Fruit fly (Drosophila melanogaster) whole organism, embryonic: ENCODE results near the gene CG16964.
A peak's percentile ranks its signal among the peaks of the same experiment; 100 is the strongest.

Source experiments
- Ada2b ChIP-seq: fragments of 200-800 bp; sonication (Bioruptor generic); IDR thresholded peaks from 2 replicates; pipeline ENCODE4 v1.3.6; 2022; ENCODE audit warnings: missing biosample characterization, missing genetic modification characterization
- C15 ChIP-seq: fragments of 200-800 bp; sonication (Bioruptor generic); IDR thresholded peaks from 3 replicates; pipeline ENCODE4 v1.3.6; 2022; ENCODE audit warnings: missing biosample characterization, missing genetic modification characterization
- CG10147 ChIP-seq: fragments of 200-800 bp; sonication (Bioruptor generic); optimal IDR thresholded peaks from 2 replicates; lab custom pipeline; 2019; ENCODE audit warnings: missing biosample characterization, mild to moderate bottlenecking, missing genetic modification characterization, moderate library complexity
- CG10209 ChIP-seq: fragments of 200-800 bp; sonication (Bioruptor generic); optimal IDR thresholded peaks from 3 replicates; lab custom pipeline; 2017; ENCODE audit warnings: missing biosample characterization, mild to moderate bottlenecking, missing genetic modification characterization, missing genetic modification reagents
- CG10321 ChIP-seq: fragments of 200-800 bp; sonication (Bioruptor generic); IDR thresholded peaks from 2 replicates; pipeline ENCODE4 v1.3.6; 2022; ENCODE audit warnings: missing biosample characterization, missing genetic modification characterization
- CG10366 ChIP-seq: fragments of 200-800 bp; sonication (Bioruptor generic); IDR thresholded peaks from 2 replicates; pipeline ENCODE4 v1.3.6; 2022; ENCODE audit warnings: missing biosample characterization, missing genetic modification characterization
- CG10431 ChIP-seq: fragments of 200-800 bp; sonication (Bioruptor generic); optimal IDR thresholded peaks from 3 replicates; lab custom pipeline; 2018; ENCODE audit warnings: missing biosample characterization, mild to moderate bottlenecking, missing genetic modification characterization
- CG10565 ChIP-seq: fragments of 200-800 bp; sonication (Bioruptor generic); optimal IDR thresholded peaks from 3 replicates; lab custom pipeline; 2016; ENCODE audit warnings: missing biosample characterization, mild to moderate bottlenecking, missing genetic modification characterization
- CG11085 ChIP-seq: fragments of 200-800 bp; sonication (Bioruptor generic); IDR thresholded peaks from 2 replicates; pipeline ENCODE4 v1.3.6; 2022; ENCODE audit warnings: missing biosample characterization, missing genetic modification characterization
- CG12236 ChIP-seq: fragments of 200-800 bp; sonication (Bioruptor generic); optimal IDR thresholded peaks from 2 replicates; lab custom pipeline; 2016; ENCODE audit warnings: missing biosample characterization, missing genetic modification characterization
- CG12391 ChIP-seq: fragments of 200-800 bp; sonication (Bioruptor generic); optimal IDR thresholded peaks from 3 replicates; lab custom pipeline; 2018; ENCODE audit warnings: missing biosample characterization, mild to moderate bottlenecking, missing genetic modification characterization, moderate library complexity
- CG15011 ChIP-seq: fragments of 200-800 bp; sonication (Bioruptor generic); optimal IDR thresholded peaks from 3 replicates; lab custom pipeline; 2018; ENCODE audit warnings: missing biosample characterization, mild to moderate bottlenecking, missing genetic modification characterization
- CG17802 ChIP-seq: fragments of 200-800 bp; sonication (Bioruptor generic); optimal IDR thresholded peaks from 2 replicates; lab custom pipeline; 2018; ENCODE audit warnings: missing biosample characterization, mild to moderate bottlenecking, missing genetic modification characterization, moderate library complexity
- CG2889 ChIP-seq: fragments of 200-800 bp; sonication (Bioruptor generic); IDR thresholded peaks from 3 replicates; pipeline ENCODE4 v1.3.6; 2022; ENCODE audit warnings: missing biosample characterization, missing genetic modification characterization
- CG32532 ChIP-seq: fragments of 200-800 bp; sonication (Bioruptor generic); IDR thresholded peaks from 2 replicates; pipeline ENCODE4 v1.3.6; 2022; ENCODE audit warnings: missing biosample characterization, missing genetic modification characterization
- CG3726 ChIP-seq: fragments of 200-800 bp; sonication (Bioruptor generic); IDR thresholded peaks from 3 replicates; pipeline ENCODE4, ENCODE4 v1.3.6; 2022; ENCODE audit warnings: missing biosample characterization, missing genetic modification characterization
- CG4360 ChIP-seq: fragments of 200-800 bp; sonication (Bioruptor generic); IDR thresholded peaks from 2 replicates; pipeline ENCODE4 v1.3.6; 2022; ENCODE audit warnings: missing biosample characterization, missing genetic modification characterization
- CG43689 ChIP-seq: fragments of 200-800 bp; sonication (Bioruptor generic); IDR thresholded peaks from 2 replicates; pipeline ENCODE4 v1.3.6; 2022; ENCODE audit warnings: missing biosample characterization, missing genetic modification characterization
- CG5953 ChIP-seq: fragments of 200-800 bp; sonication (Bioruptor generic); IDR thresholded peaks from 2 replicates; pipeline ENCODE4 v1.3.6; 2022; ENCODE audit warnings: missing biosample characterization, missing genetic modification characterization
- CG6854 ChIP-seq: fragments of 200-800 bp; sonication (Bioruptor generic); optimal IDR thresholded peaks from 3 replicates; lab custom pipeline; 2017; ENCODE audit warnings: missing biosample characterization, mild to moderate bottlenecking, missing genetic modification characterization
- CG9876 ChIP-seq: fragments of 200-800 bp; sonication (Bioruptor generic); optimal IDR thresholded peaks from 2 replicates; lab custom pipeline; 2016; ENCODE audit warnings: missing biosample characterization, missing genetic modification characterization
- CHES-1-like ChIP-seq: fragments of 200-800 bp; sonication (Bioruptor generic); optimal IDR thresholded peaks from 2 replicates; lab custom pipeline; 2016; ENCODE audit warnings: missing biosample characterization, missing genetic modification characterization
- Fer2 ChIP-seq: fragments of 200-800 bp; sonication (Bioruptor generic); optimal IDR thresholded peaks from 2 replicates; lab custom pipeline; 2018; ENCODE audit warnings: missing biosample characterization, mild to moderate bottlenecking, missing genetic modification characterization, moderate library complexity
- Gug ChIP-seq: fragments of 200-800 bp; sonication (Bioruptor generic); IDR thresholded peaks from 4 replicates; pipeline ENCODE4 v1.3.6; 2022; ENCODE audit warnings: missing biosample characterization, missing genetic modification characterization
- NFAT ChIP-seq: fragments of 200-800 bp; sonication (Bioruptor generic); IDR thresholded peaks from 2 replicates; pipeline ENCODE4 v1.3.6; 2022; ENCODE audit warnings: missing biosample characterization, missing genetic modification characterization
- Ssrp ChIP-seq: fragments of 200-800 bp; sonication (Bioruptor generic); optimal IDR thresholded peaks from 2 replicates; lab custom pipeline; 2018; ENCODE audit warnings: missing biosample characterization, mild to moderate bottlenecking, missing genetic modification characterization, moderate library complexity
- Tbp ChIP-seq: fragments of >200 bp; optimal IDR thresholded peaks from 2 replicates; lab custom pipeline; 2018; ENCODE audit warnings: missing biosample characterization, missing genetic modification characterization
- Usf ChIP-seq: fragments of 200-800 bp; sonication (Bioruptor generic); optimal IDR thresholded peaks from 2 replicates; lab custom pipeline; 2017; ENCODE audit warnings: missing genotype, missing biosample characterization, missing genetic modification characterization
- ac ChIP-seq: fragments of 200-800 bp; sonication (Bioruptor generic); optimal IDR thresholded peaks from 3 replicates; lab custom pipeline; 2017; ENCODE audit warnings: missing biosample characterization, mild to moderate bottlenecking, missing genetic modification characterization
- cas ChIP-seq: fragments of 200-800 bp; sonication (Bioruptor generic); IDR thresholded peaks from 2 replicates; pipeline ENCODE4 v1.3.6; 2022; ENCODE audit warnings: missing biosample characterization, missing genetic modification characterization
- da ChIP-seq: fragments of 200-800 bp; sonication (Bioruptor generic); optimal IDR thresholded peaks from 2 replicates; lab custom pipeline; 2016; ENCODE audit warnings: missing biosample characterization, missing genetic modification characterization
- dpn ChIP-seq, 2 experiments: fragments of 200-800 bp; sonication (Bioruptor generic); optimal IDR thresholded peaks; 3 replicates each; lab custom pipeline; 2016; ENCODE audit warnings: missing biosample characterization in 2 of 2, missing genetic modification characterization in 2 of 2
- eyg ChIP-seq: fragments of 200-800 bp; sonication (Bioruptor generic); optimal IDR thresholded peaks from 3 replicates; lab custom pipeline; 2016; ENCODE audit warnings: missing biosample characterization, missing genetic modification characterization
- gce ChIP-seq: fragments of 200-800 bp; sonication (Bioruptor generic); IDR thresholded peaks from 3 replicates; pipeline ENCODE4 v1.3.6; 2022; ENCODE audit warnings: missing biosample characterization, missing genetic modification characterization
- gcm ChIP-seq: fragments of 200-800 bp; sonication (Bioruptor generic); optimal IDR thresholded peaks from 2 replicates; lab custom pipeline; 2019; ENCODE audit warnings: missing biosample characterization, mild to moderate bottlenecking, missing genetic modification characterization, moderate library complexity
- gcm2 ChIP-seq: fragments of 200-800 bp; sonication (Bioruptor generic); optimal IDR thresholded peaks from 2 replicates; lab custom pipeline; 2016; ENCODE audit warnings: missing biosample characterization, missing genetic modification characterization
- grau ChIP-seq: fragments of 200-800 bp; optimal IDR thresholded peaks from 3 replicates; lab custom pipeline; 2019; ENCODE audit warnings: missing biosample characterization, mild to moderate bottlenecking, missing genetic modification characterization, moderate library complexity
- h ChIP-seq: fragments of >200 bp; optimal IDR thresholded peaks from 2 replicates; lab custom pipeline; 2017
- ken ChIP-seq: fragments of 200-800 bp; sonication (Bioruptor generic); IDR thresholded peaks from 3 replicates; pipeline ENCODE4 v1.3.6; 2022; ENCODE audit warnings: missing biosample characterization, missing genetic modification characterization
- knrl ChIP-seq: fragments of 200-800 bp; sonication (Bioruptor generic); IDR thresholded peaks from 3 replicates; pipeline ENCODE4 v1.3.6; 2022; ENCODE audit warnings: missing biosample characterization, missing genetic modification characterization; ENCODE audit not compliant: partially characterized antibody
- nerfin-1 ChIP-seq: fragments of 200-800 bp; sonication (Bioruptor generic); optimal IDR thresholded peaks from 3 replicates; lab custom pipeline; 2019; ENCODE audit warnings: missing biosample characterization, mild to moderate bottlenecking, missing genetic modification characterization, moderate library complexity
- nerfin-2 ChIP-seq: fragments of 200-800 bp; sonication (Bioruptor generic); IDR thresholded peaks from 2 replicates; pipeline ENCODE4 v1.3.6; 2022; ENCODE audit warnings: missing biosample characterization, missing genetic modification characterization; ENCODE audit not compliant: partially characterized antibody
- nom ChIP-seq: fragments of 200-800 bp; sonication (Bioruptor generic); optimal IDR thresholded peaks from 2 replicates; lab custom pipeline; 2017; ENCODE audit warnings: missing biosample characterization, missing genetic modification characterization, mild to moderate bottlenecking, moderate library complexity, missing genetic modification reagents
- odd ChIP-seq: fragments of 200-800 bp; sonication (Bioruptor generic); optimal IDR thresholded peaks from 2 replicates; lab custom pipeline; 2017; ENCODE audit warnings: missing biosample characterization, mild to moderate bottlenecking, missing genetic modification characterization
- pnt ChIP-seq: fragments of 200-800 bp; sonication (Bioruptor generic); optimal IDR thresholded peaks from 3 replicates; lab custom pipeline; 2016; ENCODE audit warnings: missing biosample characterization, missing genetic modification characterization
- ro ChIP-seq: fragments of 200-800 bp; sonication (Bioruptor generic); IDR thresholded peaks from 2 replicates; pipeline ENCODE4 v1.3.6; 2022; ENCODE audit warnings: missing biosample characterization, missing genetic modification characterization
- sens ChIP-seq: fragments of 200-800 bp; sonication (Bioruptor generic); peaks from one replicate; lab custom pipeline; 2016; ENCODE audit warnings: missing biosample characterization, missing genetic modification characterization
- sens-2 ChIP-seq: fragments of 200-800 bp; sonication (Bioruptor generic); IDR thresholded peaks from 2 replicates; pipeline ENCODE4 v1.3.6; 2022; ENCODE audit warnings: missing biosample characterization, missing genetic modification characterization
- sr ChIP-seq: fragments of 200-800 bp; sonication (Bioruptor generic); IDR thresholded peaks from 3 replicates; pipeline ENCODE4 v1.3.6; 2022; ENCODE audit warnings: missing biosample characterization, missing genetic modification characterization
- ssp ChIP-seq: fragments of 200-800 bp; sonication (Bioruptor generic); IDR thresholded peaks from 2 replicates; pipeline ENCODE4 v1.3.6; 2022; ENCODE audit warnings: missing biosample characterization, missing genetic modification characterization
- stwl ChIP-seq: fragments of 200-800 bp; sonication (Bioruptor generic); optimal IDR thresholded peaks from 3 replicates; lab custom pipeline; 2018; ENCODE audit warnings: missing biosample characterization, mild to moderate bottlenecking, missing genetic modification characterization, moderate library complexity
- tio ChIP-seq: fragments of 200-800 bp; sonication (Bioruptor generic); optimal IDR thresholded peaks from 2 replicates; lab custom pipeline; 2017; ENCODE audit warnings: missing biosample characterization, missing genetic modification characterization, inconsistent platforms
- zf30C ChIP-seq: fragments of 200-800 bp; sonication (Bioruptor generic); optimal IDR thresholded peaks from 3 replicates; lab custom pipeline; 2018; ENCODE audit warnings: missing biosample characterization, mild to moderate bottlenecking, missing genetic modification characterization

Gene CG16964

DNA sequence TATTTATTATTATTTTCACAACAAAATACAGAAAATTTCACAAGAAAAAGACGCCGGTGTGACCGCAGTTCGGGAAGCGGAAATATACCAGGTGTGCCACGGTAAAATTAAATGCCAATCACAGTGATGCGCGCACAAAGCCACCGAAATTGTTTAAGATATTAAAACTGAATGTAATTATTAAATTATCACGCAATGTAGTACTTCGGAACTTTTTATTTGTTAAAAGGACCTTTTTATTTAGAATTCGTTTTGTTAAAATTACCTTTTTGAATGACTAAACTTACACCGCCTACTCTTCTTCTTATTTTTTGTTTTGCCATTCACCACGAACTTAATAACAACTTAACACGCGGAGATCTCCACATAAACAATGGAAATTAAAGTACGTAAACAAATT is 40.2 kb downstream of the CG16964 start, which contains the start of the genes CG6686 and CG34163 (continued):
- TF ChIP-seq gcm (no peak), Usf (no peak), CG9876 (peak; percentile 9), dpn (GFP tag; optimal IDR thresholded peaks at IDR 0.05; lab: Kevin White, UChicago) (peak; percentile 20 to 44), CG3726 (GFP tag; lab: Robert Waterston, UW) (no peak), ac (GFP tag; lab: Kevin White, UChicago) (no peak), CG4360 (GFP tag; lab: Robert Waterston, UW) (no peak), sens (GFP tag; lab: Kevin White, UChicago) (peak; percentile 86), CG6854 (GFP tag; lab: Kevin White, UChicago) (no peak), CG15011 (GFP tag; lab: Kevin White, UChicago) (no peak), CG10366 (GFP tag; lab: Robert Waterston, UW) (peak; percentile 39; the same call in 1 of the 2 replicates), Ssrp (tag; lab: Kevin White, UChicago) (no peak), NFAT (GFP tag; lab: Robert Waterston, UW) (no peak), CG10209 (GFP tag; lab: Kevin White, UChicago) (no peak), odd (GFP tag; lab: Kevin White, UChicago) (no peak), CG10321 (GFP tag; lab: Robert Waterston, UW) (no peak), CG10565 (GFP tag; lab: Kevin White, UChicago) (no peak), CG11085 (no peak), zf30C (no peak), CG10147 (GFP tag; lab: Kevin White, UChicago) (peak; percentile 28), nerfin-2 (GFP tag; lab: Robert Waterston, UW) (no peak), CHES-1-like (GFP tag; lab: Kevin White, UChicago) (peak; percentile 63), C15 (GFP tag; lab: Robert Waterston, UW) (no peak), cas (GFP tag; lab: Robert Waterston, UW) (no peak), pnt (peak; percentile 11), h (lab: Kevin White, UChicago) (no peak), nerfin-1 (peak; percentile 27), knrl (GFP tag; lab: Robert Waterston, UW) (0 out of 3 replicates have a peak, but pooled peaks have one; percentile 21), CG12391 (tag; lab: Kevin White, UChicago) (peak; percentile 59), gcm2 (no peak), stwl (tag; lab: Kevin White, UChicago) (peak; percentile 63), CG10431 (GFP tag; lab: Kevin White, UChicago) (no peak), CG2889 (GFP tag; lab: Robert Waterston, UW) (no peak), CG17802 (tag; lab: Kevin White, UChicago) (no peak), ken (GFP tag; lab: Robert Waterston, UW) (no peak; the same call in 2 of the 3 replicates), sr (no peak), Gug (peak; percentile 45; the same call in 1 of the 4 replicates), CG32532 (GFP tag; lab: Robert Waterston, UW) (no peak), da (no peak), CG43689 (GFP tag; lab: Robert Waterston, UW) (no peak), nom (GFP tag; lab: Kevin White, UChicago) (no peak), ssp (GFP tag; lab: Robert Waterston, UW) (no peak), tio (GFP tag; lab: Kevin White, UChicago) (no peak), CG12236 (GFP tag; lab: Kevin White, UChicago) (no peak), Ada2b (peak; percentile 26; the same call in 1 of the 2 replicates), eyg (no peak), Fer2 (tag; lab: Kevin White, UChicago) (no peak), grau (tag; lab: Kevin White, UChicago) (peak; percentile 33), Tbp (GFP tag; lab: Kevin White, UChicago) (peak; percentile 36), CG5953 (no peak), sens-2 (no peak), ro (no peak), gce (no peak)
